Worm (Caenorhabditis elegans) whole organism, L1 larva: ENCODE data around the gene C16D9.6.

Experiments
- ceh-8 ChIP-seq: fragments of 200-800 bp; sonication (Bioruptor generic); optimal IDR thresholded peaks from 2 replicates; lab custom pipeline; 2018; ENCODE audit warnings: mild to moderate bottlenecking, missing genetic modification characterization, moderate library complexity, missing compliant biosample characterization
- elt-3 ChIP-seq, 6 experiments: fragments of 150-350 bp in 1 of 6; sonication (generic microtip); optimal IDR thresholded peaks; 2 replicates each; lab custom pipeline; 2017 to 2018; ENCODE audit warnings: missing biosample characterization in 6 of 6, missing genetic modification characterization in 6 of 6, inconsistent platforms in 1 of 6
- hpl-2 ChIP-seq: fragments of 150-350 bp; optimal IDR thresholded peaks from 2 replicates; lab custom pipeline; 2014; ENCODE audit warnings: missing biosample characterization, missing genetic modification reagents, missing genetic modification characterization
- lin-39 ChIP-seq: fragments of 150-350 bp; optimal IDR thresholded peaks from 2 replicates; lab custom pipeline; 2014; ENCODE audit warnings: missing biosample characterization, missing genetic modification reagents, missing genetic modification characterization
- mep-1 ChIP-seq: fragments of 150-350 bp; optimal IDR thresholded peaks from 2 replicates; lab custom pipeline; 2014; ENCODE audit warnings: missing biosample characterization, missing genetic modification characterization
- nhr-19 ChIP-seq: fragments of 200-800 bp; sonication (Bioruptor generic); conservative IDR thresholded peaks from 2 replicates; pipeline ENCODE4 v1.3.6; 2022; ENCODE audit warnings: missing genetic modification characterization, missing compliant biosample characterization
- nhr-77 ChIP-seq: fragments of 150-350 bp; optimal IDR thresholded peaks from 2 replicates; lab custom pipeline; 2014; ENCODE audit warnings: missing biosample characterization, missing genetic modification characterization
- skn-1 ChIP-seq: fragments of 150-350 bp; optimal IDR thresholded peaks from 2 replicates; lab custom pipeline; 2014; ENCODE audit warnings: missing biosample characterization, missing genetic modification characterization
- snpc-4 ChIP-seq: fragments of 150-350 bp; optimal IDR thresholded peaks from 2 replicates; lab custom pipeline; 2014; ENCODE audit warnings: missing biosample characterization, missing genetic modification characterization

DNA sequence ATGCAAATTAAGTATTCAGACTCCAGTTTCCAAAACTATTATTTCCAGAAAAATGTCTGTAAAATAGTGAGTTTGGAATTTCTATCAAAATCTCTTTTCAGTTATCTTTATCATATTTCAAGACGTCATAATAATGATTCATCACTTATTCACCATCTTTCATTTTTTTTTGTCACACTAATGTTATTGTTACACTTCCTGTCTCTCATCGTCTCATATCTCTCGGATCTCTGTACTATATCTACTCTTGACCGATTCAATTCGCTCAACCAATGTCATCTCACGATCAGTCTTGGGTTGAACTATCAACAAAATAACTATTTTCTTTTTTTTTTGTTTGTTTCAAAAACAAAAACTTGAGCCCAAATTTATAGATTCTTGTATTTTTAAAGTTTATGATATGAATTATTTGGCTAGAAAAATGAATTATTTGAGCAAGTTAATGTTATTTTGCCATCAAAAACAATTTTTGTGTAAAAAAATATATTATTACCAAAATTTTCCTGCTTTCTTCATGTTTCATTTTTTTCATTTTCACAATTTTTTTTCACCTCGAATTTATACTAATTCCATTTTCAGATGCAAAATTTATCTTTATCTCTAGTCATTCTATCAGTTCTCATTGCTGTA is 48.8 kb downstream of the C16D9.6 start, which contains the start of gene cri-2:
- no peak for TF ChIP-seq elt-3 (tag; optimal IDR thresholded peaks at IDR 0.05; lab: Kevin White, UChicago)
- no peak for TF ChIP-seq snpc-4 (tag; lab: Kevin White, UChicago)
- no peak for TF ChIP-seq lin-39 (tag; lab: Kevin White, UChicago)
- TF ChIP-seq nhr-19 = no peak
- no peak for TF ChIP-seq nhr-77 (tag; lab: Kevin White, UChicago)
- no peak for TF ChIP-seq mep-1 (tag; lab: Kevin White, UChicago)
- TF ChIP-seq hpl-2 (GFP tag; lab: Kevin White, UChicago) = no peak
- TF ChIP-seq skn-1 (tag; lab: Kevin White, UChicago) = no peak
- TF ChIP-seq ceh-8 (GFP tag; lab: Kevin White, UChicago) = no peak
